Fruit fly (Drosophila melanogaster) whole organism, embryonic: ENCODE data around the gene CG5850.

Source experiments
- Asciz ChIP-seq: fragments of 200-800 bp; sonication (Bioruptor generic); optimal IDR thresholded peaks from 2 replicates; lab custom pipeline; 2017; ENCODE audit warnings: missing biosample characterization, mild to moderate bottlenecking, missing genetic modification characterization, missing genetic modification reagents
- Atf-2 ChIP-seq: fragments of 200-800 bp; sonication (Bioruptor generic); optimal IDR thresholded peaks from 2 replicates; lab custom pipeline; 2016; ENCODE audit warnings: missing biosample characterization, missing genetic modification characterization
- CG10654 ChIP-seq: fragments of 200-800 bp; sonication (Bioruptor generic); optimal IDR thresholded peaks from 2 replicates; lab custom pipeline; 2016; ENCODE audit warnings: missing biosample characterization, missing genetic modification characterization
- CG11085 ChIP-seq: fragments of 200-800 bp; sonication (Bioruptor generic); IDR thresholded peaks from 2 replicates; pipeline ENCODE4 v1.3.6; 2022; ENCODE audit warnings: missing biosample characterization, missing genetic modification characterization
- CG12659 ChIP-seq: fragments of 200-800 bp; sonication (Bioruptor generic); optimal IDR thresholded peaks from 3 replicates; lab custom pipeline; 2017; ENCODE audit warnings: mild to moderate bottlenecking, missing biosample characterization, missing genetic modification reagents, missing genetic modification characterization
- CG12744 ChIP-seq: fragments of 200-800 bp; sonication (Bioruptor generic); optimal IDR thresholded peaks from 2 replicates; lab custom pipeline; 2016; ENCODE audit warnings: missing biosample characterization, missing genetic modification characterization
- CG14441 ChIP-seq: fragments of 200-800 bp; sonication (Bioruptor generic); IDR thresholded peaks from 2 replicates; pipeline ENCODE4 v1.3.6; 2022; ENCODE audit warnings: missing biosample characterization, missing genetic modification characterization
- CG16813 ChIP-seq: fragments of 200-800 bp; sonication (Bioruptor generic); IDR thresholded peaks from 3 replicates; pipeline ENCODE4 v1.3.6; 2022; ENCODE audit warnings: missing biosample characterization, missing genetic modification characterization; ENCODE audit not compliant: partially characterized antibody
- CG17802 ChIP-seq: fragments of 200-800 bp; sonication (Bioruptor generic); optimal IDR thresholded peaks from 2 replicates; lab custom pipeline; 2018; ENCODE audit warnings: missing biosample characterization, mild to moderate bottlenecking, missing genetic modification characterization, moderate library complexity
- CG2202 ChIP-seq: fragments of 200-800 bp; sonication (Bioruptor generic); optimal IDR thresholded peaks from 2 replicates; lab custom pipeline; 2018; ENCODE audit warnings: missing biosample characterization, mild to moderate bottlenecking, missing genetic modification characterization
- CG2875 ChIP-seq: fragments of 200-800 bp; sonication (Bioruptor generic); optimal IDR thresholded peaks from 2 replicates; lab custom pipeline; 2017; ENCODE audit warnings: missing biosample characterization, mild to moderate bottlenecking, missing genetic modification characterization, missing genetic modification reagents
- CG30403 ChIP-seq: fragments of 200-800 bp; sonication (Bioruptor generic); optimal IDR thresholded peaks from 3 replicates; lab custom pipeline; 2016; ENCODE audit warnings: missing biosample characterization, missing genetic modification characterization
- CG3065 ChIP-seq: fragments of 200-800 bp; sonication (Bioruptor generic); optimal IDR thresholded peaks from 2 replicates; lab custom pipeline; 2016; ENCODE audit warnings: missing biosample characterization, missing genetic modification characterization
- CG31441 ChIP-seq: fragments of 200-800 bp; sonication (Bioruptor generic); IDR thresholded peaks from 2 replicates; pipeline ENCODE4 v1.3.6; 2022; ENCODE audit warnings: missing biosample characterization, missing genetic modification characterization
- CG4424 ChIP-seq: fragments of 200-800 bp; sonication (Bioruptor generic); optimal IDR thresholded peaks from 3 replicates; lab custom pipeline; 2016; ENCODE audit warnings: missing biosample characterization, missing genetic modification characterization
- CG7839 ChIP-seq: fragments of 200-800 bp; sonication (Bioruptor generic); optimal IDR thresholded peaks from 3 replicates; lab custom pipeline; 2018; ENCODE audit warnings: missing biosample characterization, mild to moderate bottlenecking, missing genetic modification characterization, moderate library complexity
- CG8765 ChIP-seq: fragments of 200-800 bp; sonication (Bioruptor generic); IDR thresholded peaks from 2 replicates; pipeline ENCODE4 v1.3.6; 2022; ENCODE audit warnings: missing biosample characterization, missing genetic modification characterization
- CG8924 ChIP-seq: fragments of 200-800 bp; optimal IDR thresholded peaks from 3 replicates; lab custom pipeline; 2019; ENCODE audit warnings: missing biosample characterization, mild to moderate bottlenecking, missing genetic modification characterization, moderate library complexity
- CG9437 ChIP-seq: fragments of 200-800 bp; sonication (Bioruptor generic); optimal IDR thresholded peaks from 2 replicates; lab custom pipeline; 2018; ENCODE audit warnings: missing biosample characterization, mild to moderate bottlenecking, missing genetic modification characterization
- Camta ChIP-seq: fragments of 200-800 bp; sonication (Bioruptor generic); optimal IDR thresholded peaks from 2 replicates; lab custom pipeline; 2016; ENCODE audit warnings: missing biosample characterization, missing genetic modification characterization
- Dp ChIP-seq: fragments of 200-800 bp; sonication (Bioruptor generic); optimal IDR thresholded peaks from 2 replicates; lab custom pipeline; 2018; ENCODE audit warnings: missing biosample characterization, mild to moderate bottlenecking, missing genetic modification characterization, moderate library complexity
- E2f1 ChIP-seq: fragments of 200-800 bp; sonication (Bioruptor generic); IDR thresholded peaks from 2 replicates; pipeline ENCODE4 v1.3.6; 2022; ENCODE audit warnings: missing biosample characterization, missing genetic modification characterization
- E2f2 ChIP-seq: fragments of 200-800 bp; sonication (Bioruptor generic); IDR thresholded peaks from 2 replicates; pipeline ENCODE4 v1.3.6; 2022; ENCODE audit warnings: missing biosample characterization, missing genetic modification characterization
- Fer3 ChIP-seq: fragments of 200-800 bp; sonication (Bioruptor generic); optimal IDR thresholded peaks from 2 replicates; lab custom pipeline; 2018; ENCODE audit warnings: missing biosample characterization, mild to moderate bottlenecking, missing genetic modification characterization, moderate library complexity
- HHEX ChIP-seq: fragments of 200-800 bp; sonication (Bioruptor generic); optimal IDR thresholded peaks from 3 replicates; lab custom pipeline; 2017; ENCODE audit warnings: missing biosample characterization, mild to moderate bottlenecking, missing genetic modification characterization, missing genetic modification reagents
- HLHmδ ChIP-seq: fragments of 200-800 bp; sonication (Bioruptor generic); optimal IDR thresholded peaks from 2 replicates; lab custom pipeline; 2018; ENCODE audit warnings: missing biosample characterization, mild to moderate bottlenecking, missing genetic modification characterization, moderate library complexity
- Hey ChIP-seq: fragments of 200-800 bp; sonication (Bioruptor generic); optimal IDR thresholded peaks from 3 replicates; lab custom pipeline; 2018; ENCODE audit warnings: missing biosample characterization, mild to moderate bottlenecking, missing genetic modification characterization
- Hr78 ChIP-seq, 2 experiments: fragments of 200-800 bp in 1 of 2; fragments of >200 bp in 1 of 2; sonication (Bioruptor generic) in 1 of 2; optimal IDR thresholded peaks; 2 replicates each; lab custom pipeline; 2017 to 2019; ENCODE audit warnings: missing biosample characterization in 2 of 2, missing genetic modification characterization in 2 of 2, mild to moderate bottlenecking in 1 of 2, moderate library complexity in 1 of 2
- MBD-R2 ChIP-seq: fragments of 200-800 bp; sonication (Bioruptor generic); IDR thresholded peaks from 2 replicates; pipeline ENCODE4 v1.3.6; 2022; ENCODE audit warnings: missing biosample characterization, missing genetic modification characterization
- MESR4 ChIP-seq: fragments of 200-800 bp; sonication (Bioruptor generic); optimal IDR thresholded peaks from 2 replicates; lab custom pipeline; 2018; ENCODE audit warnings: missing biosample characterization, mild to moderate bottlenecking, missing genetic modification characterization, moderate library complexity
- NK7.1 ChIP-seq: fragments of 200-800 bp; sonication (Bioruptor generic); optimal IDR thresholded peaks from 3 replicates; lab custom pipeline; 2016; ENCODE audit warnings: missing biosample characterization, missing genetic modification characterization
- Oaz ChIP-seq: fragments of 200-800 bp; sonication (Bioruptor generic); IDR thresholded peaks from 2 replicates; pipeline ENCODE4 v1.3.6; 2022; ENCODE audit warnings: missing biosample characterization, missing genetic modification characterization
- Sry-β ChIP-seq: fragments of 200-800 bp; sonication (Bioruptor generic); optimal IDR thresholded peaks from 2 replicates; lab custom pipeline; 2018; ENCODE audit warnings: missing biosample characterization, mild to moderate bottlenecking, missing genetic modification characterization, moderate library complexity
- Trl ChIP-seq, 3 experiments: fragments of >200 bp in 2 of 3; fragments of 200-800 bp in 1 of 3; sonication (Bioruptor generic) in 1 of 3; optimal IDR thresholded peaks; 2 replicates in 1 of 3; 3 replicates in 2 of 3; lab custom pipeline; 2016 to 2017; ENCODE audit warnings: missing biosample characterization in 1 of 3, missing genetic modification characterization in 1 of 3
- Usf ChIP-seq: fragments of 200-800 bp; sonication (Bioruptor generic); optimal IDR thresholded peaks from 2 replicates; lab custom pipeline; 2017; ENCODE audit warnings: missing genotype, missing biosample characterization, missing genetic modification characterization
- Xrp1 ChIP-seq: fragments of 200-800 bp; sonication (Bioruptor generic); IDR thresholded peaks from 2 replicates; pipeline ENCODE4 v1.3.6; 2022; ENCODE audit warnings: missing biosample characterization, missing genetic modification characterization
- bab2 ChIP-seq: fragments of 200-800 bp; sonication (Bioruptor generic); optimal IDR thresholded peaks from 2 replicates; lab custom pipeline; 2016; ENCODE audit warnings: missing biosample characterization, missing genetic modification characterization
- crc ChIP-seq: fragments of 200-800 bp; sonication (Bioruptor generic); optimal IDR thresholded peaks from 2 replicates; lab custom pipeline; 2016; ENCODE audit warnings: missing biosample characterization, missing genetic modification characterization
- crol ChIP-seq: fragments of 200-800 bp; sonication (Bioruptor generic); IDR thresholded peaks from 2 replicates; pipeline ENCODE4 v1.3.6; 2022; ENCODE audit warnings: missing biosample characterization, missing genetic modification characterization
- dan ChIP-seq: fragments of 200-800 bp; sonication (Bioruptor generic); IDR thresholded peaks from 2 replicates; pipeline ENCODE4 v1.3.6; 2022; ENCODE audit warnings: missing biosample characterization, missing genetic modification characterization
- dm ChIP-seq: fragments of 200-800 bp; sonication (Bioruptor generic); optimal IDR thresholded peaks from 3 replicates; lab custom pipeline; 2016; ENCODE audit warnings: missing biosample characterization, missing genetic modification characterization
- fu2 ChIP-seq: fragments of 200-800 bp; sonication (Bioruptor generic); optimal IDR thresholded peaks from 2 replicates; lab custom pipeline; 2016; ENCODE audit warnings: missing biosample characterization, missing genetic modification characterization
- gce ChIP-seq: fragments of 200-800 bp; sonication (Bioruptor generic); IDR thresholded peaks from 3 replicates; pipeline ENCODE4 v1.3.6; 2022; ENCODE audit warnings: missing biosample characterization, missing genetic modification characterization
- ham ChIP-seq: fragments of 200-800 bp; sonication (Bioruptor generic); IDR thresholded peaks from 2 replicates; pipeline ENCODE4 v1.3.6; 2022; ENCODE audit warnings: missing biosample characterization, missing genetic modification characterization
- hkb ChIP-seq, 2 experiments: fragments of 200-800 bp in 1 of 2; fragments of >200 bp in 1 of 2; sonication (Bioruptor generic) in 1 of 2; IDR thresholded peaks in 1 of 2; optimal IDR thresholded peaks in 1 of 2; 2 replicates each; pipeline versions ENCODE4 v1.3.6 to Lab custom; 2017 to 2022; ENCODE audit warnings: missing biosample characterization in 1 of 2, missing genetic modification characterization in 1 of 2
- ind ChIP-seq: fragments of 200-800 bp; sonication (Bioruptor generic); optimal IDR thresholded peaks from 3 replicates; lab custom pipeline; 2016; ENCODE audit warnings: missing biosample characterization, missing genetic modification characterization
- lbe ChIP-seq: fragments of 200-800 bp; sonication (Bioruptor generic); optimal IDR thresholded peaks from 2 replicates; lab custom pipeline; 2016; ENCODE audit warnings: missing biosample characterization, mild to moderate bottlenecking, missing genetic modification characterization
- lilli ChIP-seq: fragments of 200-800 bp; sonication (Bioruptor generic); optimal IDR thresholded peaks from 3 replicates; lab custom pipeline; 2016; ENCODE audit warnings: missing biosample characterization, missing genetic modification characterization
- mirr ChIP-seq: fragments of 200-800 bp; sonication (Bioruptor generic); optimal IDR thresholded peaks from 3 replicates; lab custom pipeline; 2018; ENCODE audit warnings: missing biosample characterization, mild to moderate bottlenecking, missing genetic modification characterization
- sd ChIP-seq: fragments of 200-800 bp; sonication (Bioruptor generic); optimal IDR thresholded peaks from 3 replicates; lab custom pipeline; 2018; ENCODE audit warnings: missing biosample characterization, mild to moderate bottlenecking, missing genetic modification characterization, moderate library complexity
- sug ChIP-seq: fragments of 200-800 bp; optimal IDR thresholded peaks from 2 replicates; lab custom pipeline; 2019; ENCODE audit warnings: missing biosample characterization, mild to moderate bottlenecking, missing genetic modification characterization, moderate library complexity

The CG5850 gene

DNA sequence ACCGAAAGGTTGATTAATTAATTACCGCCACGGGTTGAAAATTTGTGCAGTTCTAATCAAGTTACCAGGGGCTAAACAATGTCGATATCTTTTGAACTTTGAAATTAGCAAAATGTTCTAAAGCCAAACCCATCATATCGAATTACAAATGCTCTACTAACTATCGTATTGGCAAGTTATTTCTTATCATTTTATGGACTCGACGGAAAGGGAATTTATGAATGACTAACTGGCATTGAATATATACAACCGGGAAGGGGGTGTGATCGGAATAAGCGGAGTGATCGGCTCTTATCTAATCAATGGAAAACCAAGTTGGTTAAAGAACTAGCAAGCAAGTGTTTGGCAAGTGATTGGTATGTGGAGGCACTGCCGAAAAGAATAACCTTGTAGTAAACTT lies 20.2 kb downstream of the CG5850 start (continued):
- TF ChIP-seq crol (GFP tag; lab: Robert Waterston, UW): peak; percentile 35; the same call in 1 of the 2 replicates
- no peak for TF ChIP-seq E2f1 (GFP tag; lab: Robert Waterston, UW)
- no peak for TF ChIP-seq CG8765 (GFP tag; lab: Robert Waterston, UW)
- TF ChIP-seq Asciz: no peak
- TF ChIP-seq Camta (GFP tag; lab: Kevin White, UChicago): no peak
- no peak for TF ChIP-seq Hr78 (GFP tag; optimal IDR thresholded peaks at IDR 0.05; lab: Kevin White, UChicago)
- TF ChIP-seq Dp (GFP tag; lab: Kevin White, UChicago): no peak
- TF ChIP-seq CG31441 (GFP tag; lab: Robert Waterston, UW): no peak
- no peak for TF ChIP-seq CG12744 (GFP tag; lab: Kevin White, UChicago)
- no peak for TF ChIP-seq Usf (GFP tag; lab: Kevin White, UChicago)
- no peak for TF ChIP-seq CG14441 (GFP tag; lab: Robert Waterston, UW)
- TF ChIP-seq ham (GFP tag; lab: Robert Waterston, UW): no peak
- no peak for TF ChIP-seq crc
- TF ChIP-seq Sry-β (GFP tag; lab: Kevin White, UChicago): no peak
- peak; percentile 24 for TF ChIP-seq lilli (GFP tag; lab: Kevin White, UChicago)
- TF ChIP-seq MESR4 (GFP tag; lab: Kevin White, UChicago): no peak
- no peak for TF ChIP-seq fu2 (GFP tag; lab: Kevin White, UChicago)
- TF ChIP-seq CG2875 (GFP tag; lab: Kevin White, UChicago): no peak
- no peak for TF ChIP-seq CG11085 (GFP tag; lab: Robert Waterston, UW)
- no peak for TF ChIP-seq dan (GFP tag; lab: Robert Waterston, UW)
- TF ChIP-seq gce (GFP tag; lab: Robert Waterston, UW): no peak
- TF ChIP-seq CG2202 (tag; lab: Kevin White, UChicago): no peak
- no peak for TF ChIP-seq hkb (optimal IDR thresholded peaks at IDR 0.05; lab: Kevin White, UChicago)
- TF ChIP-seq hkb (GFP tag; IDR thresholded peaks at IDR 0.05; lab: Robert Waterston, UW): no peak
- peak; percentile 75 for TF ChIP-seq sug (tag; lab: Kevin White, UChicago)
- TF ChIP-seq mirr (GFP tag; lab: Kevin White, UChicago): peak; percentile 99
- TF ChIP-seq bab2 (GFP tag; lab: Kevin White, UChicago): no peak
- no peak for TF ChIP-seq ind (GFP tag; lab: Kevin White, UChicago)
- TF ChIP-seq CG17802 (tag; lab: Kevin White, UChicago): no peak
- no peak for TF ChIP-seq Trl (optimal IDR thresholded peaks at IDR 0.05; lab: Kevin White, UChicago)
- TF ChIP-seq Trl (GFP tag; optimal IDR thresholded peaks at IDR 0.05; lab: Kevin White, UChicago): no peak
- TF ChIP-seq HHEX (GFP tag; lab: Kevin White, UChicago): no peak
- no peak for TF ChIP-seq CG10654 (GFP tag; lab: Kevin White, UChicago)
- no peak for TF ChIP-seq lbe (GFP tag; lab: Kevin White, UChicago)
- TF ChIP-seq CG8924 (tag; lab: Kevin White, UChicago): no peak
- no peak for TF ChIP-seq CG4424 (GFP tag; lab: Kevin White, UChicago)
- no peak for TF ChIP-seq E2f2 (GFP tag; lab: Robert Waterston, UW)
- peak; percentile 14 for TF ChIP-seq CG7839 (tag; lab: Kevin White, UChicago)
- no peak for TF ChIP-seq dm (GFP tag; lab: Kevin White, UChicago)
- peak; percentile 48 for TF ChIP-seq Fer3
- no peak for TF ChIP-seq NK7.1 (GFP tag; lab: Kevin White, UChicago)
- TF ChIP-seq sd: peak; percentile 92
- no peak for TF ChIP-seq CG9437
- no peak for TF ChIP-seq Xrp1 (GFP tag; lab: Robert Waterston, UW)
- TF ChIP-seq MBD-R2 (GFP tag; lab: Robert Waterston, UW): no peak
- TF ChIP-seq CG16813 (GFP tag; lab: Robert Waterston, UW): no peak
- TF ChIP-seq CG30403 (GFP tag; lab: Kevin White, UChicago): no peak
- peak; percentile 51 for TF ChIP-seq Hey (tag; lab: Kevin White, UChicago)
- TF ChIP-seq Oaz (GFP tag; lab: Robert Waterston, UW): no peak
- peak; percentile 8 for TF ChIP-seq CG12659 (GFP tag; lab: Kevin White, UChicago)
- TF ChIP-seq Atf-2 (GFP tag; lab: Kevin White, UChicago): no peak
- TF ChIP-seq CG3065 (GFP tag; lab: Kevin White, UChicago): no peak
- TF ChIP-seq HLHmδ: no peak
